Worm (Caenorhabditis elegans) whole organism, early embryonic: ENCODE data around the gene eas-1.

Experiments
- B0310.2 ChIP-seq: sonication (generic microtip); optimal IDR thresholded peaks from 2 replicates; lab custom pipeline; 2016; ENCODE audit warnings: mild to moderate bottlenecking, missing genetic modification characterization, missing compliant biosample characterization
- aly-1 ChIP-seq: sonication (generic microtip); optimal IDR thresholded peaks from 2 replicates; lab custom pipeline; 2016; ENCODE audit warnings: missing genetic modification characterization, missing compliant biosample characterization
- ama-1 ChIP-seq: fragments of 150-350 bp; optimal IDR thresholded peaks from 2 replicates; lab custom pipeline; 2014
- ceh-13 ChIP-seq: fragments of 200-800 bp; sonication (Bioruptor generic); optimal IDR thresholded peaks from 2 replicates; lab custom pipeline; 2018; ENCODE audit warnings: mild to moderate bottlenecking, missing genetic modification characterization, missing compliant biosample characterization
- ceh-36 ChIP-seq: sonication (generic microtip); optimal IDR thresholded peaks from 2 replicates; lab custom pipeline; 2016; ENCODE audit warnings: missing genetic modification characterization, inconsistent platforms, missing compliant biosample characterization
- ets-7 ChIP-seq: sonication (generic microtip); optimal IDR thresholded peaks from 2 replicates; lab custom pipeline; 2016; ENCODE audit warnings: missing genotype, missing genetic modification characterization, missing compliant biosample characterization
- pes-1 ChIP-seq: fragments of 200-800 bp; sonication (Bioruptor generic); IDR thresholded peaks from 2 replicates; pipeline ENCODE4 v1.3.6; 2022; ENCODE audit warnings: missing genetic modification reagents, missing genetic modification characterization, missing compliant biosample characterization
- scrt-1 ChIP-seq: fragments of 200-800 bp; sonication (Bioruptor generic); IDR thresholded peaks from 2 replicates; pipeline ENCODE4 v1.3.6; 2022; ENCODE audit warnings: missing genetic modification characterization, missing compliant biosample characterization
- sea-1 ChIP-seq: fragments of 200-800 bp; sonication (Bioruptor generic); conservative IDR thresholded peaks from 2 replicates; pipeline ENCODE4 v1.3.6; 2022; ENCODE audit warnings: missing genetic modification characterization, missing compliant biosample characterization

DNA sequence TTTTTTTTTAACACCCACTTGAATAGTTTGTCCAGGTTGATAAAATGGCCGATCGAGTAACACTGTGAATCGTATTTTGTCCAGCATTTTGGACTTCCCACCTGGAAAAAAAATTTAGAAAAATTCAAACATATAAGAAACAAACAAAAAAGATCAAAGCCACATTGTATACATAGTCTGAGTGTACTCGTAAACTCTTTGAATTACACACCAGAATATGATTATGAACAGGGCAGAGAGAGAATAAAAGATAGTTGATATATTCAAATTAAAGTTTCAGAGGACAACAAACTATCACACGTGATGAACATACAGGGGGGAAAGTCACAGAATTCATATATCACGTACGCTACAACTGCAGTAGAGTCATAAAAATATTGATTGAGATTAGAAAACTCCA lies 26.1 kb downstream of the eas-1 start, which contains the start of gene ttm-2:
- no peak for TF ChIP-seq ets-7 (tag; lab: Kevin White, UChicago)
- TF ChIP-seq ama-1 (lab: Kevin White, UChicago), result no peak
- no peak for TF ChIP-seq scrt-1
- TF ChIP-seq ceh-36 (tag; lab: Kevin White, UChicago), result no peak
- TF ChIP-seq B0310.2 (tag; lab: Kevin White, UChicago), result no peak
- no peak for TF ChIP-seq ceh-13 (GFP tag; lab: Kevin White, UChicago)
- no peak for TF ChIP-seq sea-1 (GFP tag; lab: Robert Waterston, UW)
- TF ChIP-seq aly-1 (tag; lab: Kevin White, UChicago), result no peak
- no peak for TF ChIP-seq pes-1
